Worm (Caenorhabditis elegans): ENCODE results near the gene nhr-264.
"Not testable (repeated sequence)": the region's sequence is repeated elsewhere in the genome, so short reads cannot be mapped to it uniquely, and the experiment has no call there.

The nhr-264 gene

ce11 chrIV:9293825-9294224 is at the start of gene nhr-264:
nhr-264 (minus strand) TSS chrIV:9293925.
- TF ChIP-seq ztf-4, nhr-11, nhr-237 (tag; optimal IDR thresholded peaks at IDR 0.05): not testable (repeated sequence)

DNA sequence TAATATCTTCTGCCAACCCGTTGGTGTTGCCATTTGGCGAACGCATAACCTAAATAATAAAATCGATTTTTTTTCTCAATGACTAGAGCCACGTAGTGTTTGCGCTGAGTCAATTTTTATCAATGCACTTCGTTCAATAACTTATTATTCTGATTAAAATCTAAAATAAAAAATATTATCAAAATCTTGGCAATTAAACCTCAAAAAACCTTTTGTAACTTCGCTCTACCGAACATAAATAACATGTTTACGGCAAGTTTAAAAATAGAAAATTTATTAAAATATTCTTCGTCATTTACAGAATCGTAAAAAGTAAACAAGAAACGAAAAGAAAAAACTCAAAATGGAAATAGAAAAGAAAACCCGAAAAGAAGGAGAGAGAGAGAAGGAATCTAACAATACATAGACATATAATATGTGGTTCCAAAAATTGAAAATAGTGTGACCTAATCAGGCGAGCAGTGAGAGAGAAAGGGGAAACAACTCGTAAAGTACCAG is 49.4 kb upstream of the nhr-264 start, which contains the start of gene pigc-1:
Gene pigc-1 (minus strand): TSS at position 51 of the 498 bp plus-strand sequence.
- TF ChIP-seq sma-9 (GFP tag; optimal IDR thresholded peaks at IDR 0.05) (no peak), sma-9 (tag; optimal IDR thresholded peaks at IDR 0.05) (no peak), lin-13 (GFP tag; optimal IDR thresholded peaks at IDR 0.05) (no peak), snpc-4 (tag; optimal IDR thresholded peaks at IDR 0.05) (no peak), Y55F3AM.14 (GFP tag; optimal IDR thresholded peaks at IDR 0.05) (no peak), fos-1 (tag; optimal IDR thresholded peaks at IDR 0.05) (peak; percentile 20), ztf-11 (tag; optimal IDR thresholded peaks at IDR 0.05) (no peak), C34F6.9 (tag; optimal IDR thresholded peaks at IDR 0.05) (peak; percentile 44), nhr-10 (tag; optimal IDR thresholded peaks at IDR 0.05) (no peak), aly-2 (tag; optimal IDR thresholded peaks at IDR 0.05) (no peak), nhr-12 (tag; optimal IDR thresholded peaks at IDR 0.05) (no peak), ceh-16 (tag; optimal IDR thresholded peaks at IDR 0.05) (no peak), nhr-11 (tag; optimal IDR thresholded peaks at IDR 0.05) (no peak), nhr-25 (tag; optimal IDR thresholded peaks at IDR 0.05) (no peak), R02D3.7 (tag; optimal IDR thresholded peaks at IDR 0.05) (no peak)

DNA sequence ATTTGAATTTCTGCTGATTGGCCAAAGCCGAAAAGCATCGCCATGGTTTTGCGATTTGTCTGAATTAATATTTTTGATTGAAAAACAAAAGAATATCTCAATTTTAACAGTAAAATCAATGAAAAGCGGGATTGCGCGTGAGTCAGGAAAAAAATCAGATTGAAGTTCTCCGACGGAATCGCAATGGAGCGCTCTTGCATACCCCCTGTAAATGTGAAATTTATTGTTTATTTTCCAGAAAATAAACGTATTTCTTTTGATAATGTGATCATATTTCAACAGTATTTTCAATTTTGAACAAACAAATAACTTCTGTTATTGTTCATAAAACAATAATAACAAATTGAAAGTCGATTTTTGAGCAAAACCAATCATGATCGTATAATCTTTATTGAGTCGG is 47.9 kb upstream of the nhr-264 start, which contains the start of gene vps-26:
Gene vps-26 (minus strand): TSS at position 200 of the 400 bp plus-strand sequence.
- TF ChIP-seq unc-55 (GFP tag; optimal IDR thresholded peaks at IDR 0.05) (peak; percentile 26), lsy-2 (tag; optimal IDR thresholded peaks at IDR 0.05) (peak in 1 of 2 experiments; percentile 49), ztf-1 (GFP tag; conservative IDR thresholded peaks at IDR 0.05) (no peak), C34F6.9 (tag; optimal IDR thresholded peaks at IDR 0.05) (peak; percentile 48), fos-1 (tag; optimal IDR thresholded peaks at IDR 0.05) (peak; percentile 47), nhr-129 (tag; optimal IDR thresholded peaks at IDR 0.05) (peak; percentile 40)

ce11 chrIV:9339205-9339604 is 45.5 kb upstream of the nhr-264 start, which contains the start of gene T20D3.6:
T20D3.6 (minus strand) TSS chrIV:9339305.
- TF ChIP-seq ceh-16 (tag; optimal IDR thresholded peaks at IDR 0.05): no peak
- no peak for TF ChIP-seq sem-4 (tag; optimal IDR thresholded peaks at IDR 0.05)
- TF ChIP-seq nhr-77 (tag; optimal IDR thresholded peaks at IDR 0.05): no peak
- no peak for TF ChIP-seq nhr-25 (tag; optimal IDR thresholded peaks at IDR 0.05)
- no peak for TF ChIP-seq unc-55 (GFP tag; optimal IDR thresholded peaks at IDR 0.05)
- TF ChIP-seq fos-1 (tag; optimal IDR thresholded peaks at IDR 0.05): no peak
- TF ChIP-seq skn-1 (tag; optimal IDR thresholded peaks at IDR 0.05): no peak

DNA sequence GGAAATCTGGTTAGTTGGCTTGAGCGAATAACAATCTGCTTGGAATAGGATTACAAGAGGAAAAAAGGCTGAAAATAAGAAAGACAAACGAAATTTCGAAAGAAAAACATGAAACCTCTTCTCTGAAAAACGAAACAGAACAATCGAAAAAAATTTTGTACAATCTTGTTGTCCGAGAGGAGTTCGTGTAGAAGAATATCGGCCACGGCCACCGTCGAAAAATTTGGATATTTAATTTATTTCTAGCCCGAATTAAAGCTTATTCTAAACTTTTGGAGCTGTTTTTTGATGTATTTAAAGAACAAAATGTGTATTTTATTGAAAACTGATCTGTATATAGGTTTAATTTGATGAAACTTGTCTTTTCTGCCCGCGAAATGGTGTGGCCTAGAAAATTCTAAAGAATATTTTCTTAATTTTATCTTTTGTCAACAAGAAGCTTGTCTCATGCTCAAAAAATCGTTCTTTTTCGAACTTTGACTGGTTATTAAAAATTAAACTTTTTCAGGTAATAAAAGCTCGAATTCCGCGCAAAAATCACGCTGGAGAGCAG is 42.9 kb upstream of the nhr-264 start, which contains the start of gene T20D3.5:
Gene T20D3.5 (plus strand): TSS at position 503 of the 553 bp plus-strand sequence.
- TF ChIP-seq ama-1 (optimal IDR thresholded peaks at IDR 0.05) (no peak), nhr-237 (tag; optimal IDR thresholded peaks at IDR 0.05) (no peak), mbf-1 (tag; optimal IDR thresholded peaks at IDR 0.05) (no peak), nhr-129 (tag; optimal IDR thresholded peaks at IDR 0.05) (no peak), nhr-6 (tag; optimal IDR thresholded peaks at IDR 0.05) (no peak), nhr-12 (tag; optimal IDR thresholded peaks at IDR 0.05) (no peak), ztf-11 (tag; optimal IDR thresholded peaks at IDR 0.05) (no peak), ceh-82 (tag; optimal IDR thresholded peaks at IDR 0.05) (no peak), nhr-11 (tag; optimal IDR thresholded peaks at IDR 0.05) (no peak), aly-2 (tag; optimal IDR thresholded peaks at IDR 0.05) (no peak), dmd-4 (tag; optimal IDR thresholded peaks at IDR 0.05) (no peak)

ce11 chrIV:9335552-9336251 is 42.0 kb upstream of the nhr-264 start, which contains the start of the genes coa-4 and T20D3.14:
coa-4 (minus strand) TSS chrIV:9335602.
T20D3.14 (minus strand) TSS chrIV:9335909.
- TF ChIP-seq F13H6.1 (tag; optimal IDR thresholded peaks at IDR 0.05) (peak; percentile 28), fos-1 (tag; optimal IDR thresholded peaks at IDR 0.05) (peak; percentile 63), zag-1 (tag; optimal IDR thresholded peaks at IDR 0.05) (no peak), sma-3 (GFP tag; optimal IDR thresholded peaks at IDR 0.05) (peak; percentile 19), ZK546.5 (tag; optimal IDR thresholded peaks at IDR 0.05) (no peak), nhr-23 (tag; optimal IDR thresholded peaks at IDR 0.05) (no peak), aly-2 (tag; optimal IDR thresholded peaks at IDR 0.05) (no peak), sem-4 (tag; optimal IDR thresholded peaks at IDR 0.05) (peak; percentile 25), nhr-25 (tag; optimal IDR thresholded peaks at IDR 0.05) (peak; percentile 23), snpc-4 (tag; optimal IDR thresholded peaks at IDR 0.05) (no peak), mbf-1 (tag; optimal IDR thresholded peaks at IDR 0.05) (no peak), nhr-129 (tag; optimal IDR thresholded peaks at IDR 0.05) (peak; percentile 59), C34F6.9 (tag; optimal IDR thresholded peaks at IDR 0.05) (peak; percentile 56), gmeb-1 (tag; optimal IDR thresholded peaks at IDR 0.05) (peak; percentile 40), nhr-10 (tag; optimal IDR thresholded peaks at IDR 0.05) (no peak), Y55F3AM.14 (GFP tag; optimal IDR thresholded peaks at IDR 0.05) (no peak), crh-2 (tag; optimal IDR thresholded peaks at IDR 0.05) (peak; percentile 66), lin-13 (GFP tag; optimal IDR thresholded peaks at IDR 0.05) (peak; percentile 23), unc-55 (GFP tag; optimal IDR thresholded peaks at IDR 0.05) (peak; percentile 39), lsy-2 (tag; optimal IDR thresholded peaks at IDR 0.05) (peak in 1 of 2 experiments; percentile 69)

Data from whole organism, L2 larva.